Worm (Caenorhabditis elegans) whole organism, L4 larva: ENCODE results near the gene ugt-47.

Experiments
- ama-1 ChIP-seq: fragments of 150-350 bp; optimal IDR thresholded peaks from 2 replicates; lab custom pipeline; 2014; ENCODE audit warnings: inconsistent platforms, mixed read lengths
- madf-5 ChIP-seq, 2 experiments: fragments of 200-800 bp; sonication (Bioruptor generic); IDR thresholded peaks; 2 replicates each; pipeline ENCODE4 v1.3.6; 2022; ENCODE audit warnings: missing compliant biosample characterization in 2 of 2, missing genetic modification characterization in 2 of 2

DNA sequence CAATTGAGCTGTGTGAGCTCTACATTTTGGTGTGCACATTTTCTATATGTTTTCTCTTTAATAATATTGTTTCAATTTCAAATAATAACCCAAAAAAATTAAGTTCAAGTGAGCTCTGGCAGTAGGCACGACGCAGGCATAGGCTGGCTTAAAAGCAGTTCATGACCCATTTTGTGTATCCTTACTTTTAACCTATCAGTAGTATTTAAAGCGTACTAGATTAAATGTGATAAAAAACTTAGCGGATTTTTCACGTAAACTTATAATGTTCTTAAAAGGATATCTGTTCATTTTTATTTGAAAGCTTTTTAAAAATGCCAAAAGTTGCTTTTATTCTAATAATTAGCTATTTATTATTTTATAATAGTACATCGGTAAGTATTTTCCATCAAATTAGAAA is 24.9 kb upstream of the ugt-47 start, which contains the start of gene C08B6.6:
- TF ChIP-seq madf-5 (GFP tag; IDR thresholded peaks at IDR 0.05; lab: Robert Waterston, UW) (no peak), ama-1 (lab: Kevin White, UChicago) (no peak)
